Fruit fly (Drosophila melanogaster) whole organism, embryonic: ENCODE data around the gene DENR.
A peak's percentile ranks its signal among the peaks of the same experiment; 100 is the strongest.

Experiments
- Aef1 ChIP-seq: fragments of 200-800 bp; sonication (Bioruptor generic); IDR thresholded peaks from 3 replicates; pipeline ENCODE4 v1.3.6; 2022; ENCODE audit warnings: missing biosample characterization, missing genetic modification characterization
- B-H1 ChIP-seq: fragments of 200-800 bp; sonication (Bioruptor generic); IDR thresholded peaks from 3 replicates; pipeline ENCODE4 v1.3.6; 2022; ENCODE audit warnings: missing biosample characterization, missing genetic modification characterization
- Bgb ChIP-seq: fragments of 200-800 bp; sonication (Bioruptor generic); IDR thresholded peaks from 2 replicates; pipeline ENCODE4 v1.3.6; 2022; ENCODE audit warnings: missing biosample characterization, missing genetic modification characterization; ENCODE audit not compliant: partially characterized antibody
- Blimp-1 ChIP-seq: fragments of 200-800 bp; sonication (Bioruptor generic); optimal IDR thresholded peaks from 3 replicates; lab custom pipeline; 2018; ENCODE audit warnings: missing biosample characterization, missing genetic modification characterization, mild to moderate bottlenecking, moderate library complexity, missing genetic modification reagents
- CG12236 ChIP-seq: fragments of 200-800 bp; sonication (Bioruptor generic); optimal IDR thresholded peaks from 2 replicates; lab custom pipeline; 2016; ENCODE audit warnings: missing biosample characterization, missing genetic modification characterization
- CG14667 ChIP-seq: fragments of 200-800 bp; sonication (Bioruptor generic); IDR thresholded peaks from 2 replicates; pipeline ENCODE4 v1.3.6; 2022; ENCODE audit warnings: missing biosample characterization, missing genetic modification characterization
- CG17612 ChIP-seq: fragments of 200-800 bp; sonication (Bioruptor generic); IDR thresholded peaks from 2 replicates; pipeline ENCODE4 v1.3.6; 2022; ENCODE audit warnings: missing biosample characterization, missing genetic modification characterization
- CG2199 ChIP-seq: fragments of 200-800 bp; sonication (Bioruptor generic); IDR thresholded peaks from 3 replicates; pipeline ENCODE4 v1.3.6; 2022; ENCODE audit warnings: missing biosample characterization, missing genetic modification characterization
- CG32532 ChIP-seq: fragments of 200-800 bp; sonication (Bioruptor generic); IDR thresholded peaks from 2 replicates; pipeline ENCODE4 v1.3.6; 2022; ENCODE audit warnings: missing biosample characterization, missing genetic modification characterization
- CG34422 ChIP-seq: fragments of 200-800 bp; sonication (Bioruptor generic); IDR thresholded peaks from 3 replicates; pipeline ENCODE4 v1.3.6; 2022; ENCODE audit warnings: missing biosample characterization, missing genetic modification characterization
- CG3838 ChIP-seq: fragments of 200-800 bp; sonication (Bioruptor generic); optimal IDR thresholded peaks from 3 replicates; lab custom pipeline; 2016; ENCODE audit warnings: missing biosample characterization, missing genetic modification characterization
- CG5953 ChIP-seq: fragments of 200-800 bp; sonication (Bioruptor generic); IDR thresholded peaks from 2 replicates; pipeline ENCODE4 v1.3.6; 2022; ENCODE audit warnings: missing biosample characterization, missing genetic modification characterization
- CG6689 ChIP-seq: fragments of 200-800 bp; sonication (Bioruptor generic); IDR thresholded peaks from 2 replicates; pipeline ENCODE4 v1.3.6; 2022; ENCODE audit warnings: missing biosample characterization, missing genetic modification characterization
- CG6813 ChIP-seq: fragments of 200-800 bp; sonication (Bioruptor generic); optimal IDR thresholded peaks from 2 replicates; lab custom pipeline; 2017; ENCODE audit warnings: missing biosample characterization, missing genetic modification characterization, mild to moderate bottlenecking, moderate library complexity, missing genetic modification reagents
- CG7786 ChIP-seq: fragments of 200-800 bp; sonication (Bioruptor generic); optimal IDR thresholded peaks from 2 replicates; lab custom pipeline; 2016; ENCODE audit warnings: missing biosample characterization, missing genetic modification characterization
- CG8290 ChIP-seq, 3 experiments: fragments of 200-800 bp; sonication (Bioruptor generic); optimal IDR thresholded peaks; 2 replicates each; lab custom pipeline; 2016 to 2019; ENCODE audit warnings: missing biosample characterization in 3 of 3, missing genetic modification characterization in 3 of 3, mild to moderate bottlenecking in 2 of 3, moderate library complexity in 1 of 3
- CG8924 ChIP-seq: fragments of 200-800 bp; optimal IDR thresholded peaks from 3 replicates; lab custom pipeline; 2019; ENCODE audit warnings: missing biosample characterization, mild to moderate bottlenecking, missing genetic modification characterization, moderate library complexity
- CG9609 ChIP-seq: fragments of 200-800 bp; sonication (Bioruptor generic); optimal IDR thresholded peaks from 3 replicates; lab custom pipeline; 2016; ENCODE audit warnings: missing biosample characterization, missing genetic modification characterization
- Dll ChIP-seq: fragments of 200-800 bp; sonication (Bioruptor generic); IDR thresholded peaks from 4 replicates; pipeline ENCODE4 v1.3.6; 2022; ENCODE audit warnings: missing biosample characterization, missing genetic modification characterization; ENCODE audit not compliant: partially characterized antibody
- GATAe ChIP-seq: fragments of 200-800 bp; sonication (Bioruptor generic); conservative IDR thresholded peaks from 2 replicates; pipeline ENCODE4 v1.3.6; 2022; ENCODE audit warnings: missing biosample characterization, missing genetic modification characterization
- HHEX ChIP-seq: fragments of 200-800 bp; sonication (Bioruptor generic); optimal IDR thresholded peaks from 3 replicates; lab custom pipeline; 2017; ENCODE audit warnings: missing biosample characterization, mild to moderate bottlenecking, missing genetic modification characterization, missing genetic modification reagents
- Hr3 ChIP-seq: fragments of 200-800 bp; sonication (Bioruptor generic); optimal IDR thresholded peaks from 3 replicates; lab custom pipeline; 2016; ENCODE audit warnings: missing biosample characterization, missing genetic modification characterization
- Hr51 ChIP-seq, 2 experiments: fragments of 200-800 bp; sonication (Bioruptor generic); optimal IDR thresholded peaks; 2 replicates in 1 of 2; 3 replicates in 1 of 2; lab custom pipeline; 2016 to 2018; ENCODE audit warnings: missing biosample characterization in 2 of 2, missing genetic modification characterization in 2 of 2, mild to moderate bottlenecking in 1 of 2, moderate library complexity in 1 of 2
- Hr78 ChIP-seq, 2 experiments: fragments of 200-800 bp in 1 of 2; fragments of >200 bp in 1 of 2; sonication (Bioruptor generic) in 1 of 2; optimal IDR thresholded peaks; 2 replicates each; lab custom pipeline; 2017 to 2019; ENCODE audit warnings: missing biosample characterization in 2 of 2, missing genetic modification characterization in 2 of 2, mild to moderate bottlenecking in 1 of 2, moderate library complexity in 1 of 2
- Med ChIP-seq: fragments of 200-800 bp; sonication (Bioruptor generic); peaks from one replicate; lab custom pipeline; 2016; ENCODE audit warnings: missing biosample characterization, missing genetic modification characterization, mild to moderate bottlenecking, inconsistent platforms, moderate library complexity
- Nf-YC ChIP-seq: fragments of 200-800 bp; optimal IDR thresholded peaks from 3 replicates; lab custom pipeline; 2019; ENCODE audit warnings: missing biosample characterization, mild to moderate bottlenecking, missing genetic modification characterization, moderate library complexity
- Poxn ChIP-seq: fragments of 200-800 bp; sonication (Bioruptor generic); IDR thresholded peaks from 2 replicates; pipeline ENCODE4 v1.3.6; 2022; ENCODE audit warnings: missing biosample characterization, missing genetic modification characterization
- Ptx1 ChIP-seq: fragments of 200-800 bp; sonication (Bioruptor generic); IDR thresholded peaks from 2 replicates; pipeline ENCODE4 v1.3.6; 2022; ENCODE audit warnings: missing biosample characterization, missing genetic modification characterization
- Six4 ChIP-seq: fragments of 200-800 bp; sonication (Bioruptor generic); optimal IDR thresholded peaks from 2 replicates; lab custom pipeline; 2016; ENCODE audit warnings: missing biosample characterization, missing genetic modification characterization
- Sry-δ ChIP-seq: fragments of 200-800 bp; sonication (Bioruptor generic); optimal IDR thresholded peaks from 2 replicates; lab custom pipeline; 2016; ENCODE audit warnings: missing biosample characterization, missing genetic modification characterization
- Vsx1 ChIP-seq: fragments of 200-800 bp; sonication (Bioruptor generic); optimal IDR thresholded peaks from 2 replicates; lab custom pipeline; 2017; ENCODE audit warnings: missing biosample characterization, mild to moderate bottlenecking, missing genetic modification characterization, missing genetic modification reagents
- az2 ChIP-seq: fragments of 200-800 bp; sonication (Bioruptor generic); optimal IDR thresholded peaks from 3 replicates; lab custom pipeline; 2016; ENCODE audit warnings: missing biosample characterization, missing genetic modification characterization
- br ChIP-seq: fragments of >200 bp; optimal IDR thresholded peaks from 2 replicates; lab custom pipeline; 2017
- crp ChIP-seq, 2 experiments: fragments of 200-800 bp; sonication (Bioruptor generic); optimal IDR thresholded peaks; 2 replicates in 1 of 2; 3 replicates in 1 of 2; lab custom pipeline; 2017; ENCODE audit warnings: missing biosample characterization in 2 of 2, missing genetic modification characterization in 2 of 2, mild to moderate bottlenecking in 1 of 2, moderate library complexity in 1 of 2
- dm ChIP-seq: fragments of 200-800 bp; sonication (Bioruptor generic); optimal IDR thresholded peaks from 3 replicates; lab custom pipeline; 2016; ENCODE audit warnings: missing biosample characterization, missing genetic modification characterization
- dysf ChIP-seq: fragments of 200-800 bp; sonication (Bioruptor generic); IDR thresholded peaks from 3 replicates; pipeline ENCODE4 v1.3.6; 2022; ENCODE audit warnings: missing biosample characterization, missing genetic modification characterization
- exex ChIP-seq: fragments of 200-800 bp; sonication (Bioruptor generic); optimal IDR thresholded peaks from 4 replicates; lab custom pipeline; 2018; ENCODE audit warnings: missing biosample characterization, mild to moderate bottlenecking, missing genetic modification characterization, moderate library complexity
- inv ChIP-seq: fragments of 200-800 bp; sonication (Bioruptor generic); IDR thresholded peaks from 2 replicates; pipeline ENCODE4 v1.3.6; 2022; ENCODE audit warnings: missing biosample characterization, missing genetic modification characterization; ENCODE audit not compliant: partially characterized antibody
- jigr1 ChIP-seq: fragments of 200-800 bp; sonication (Bioruptor generic); IDR thresholded peaks from 3 replicates; pipeline ENCODE4 v1.3.6; 2022; ENCODE audit warnings: missing biosample characterization, missing genetic modification characterization
- lab ChIP-seq: fragments of 200-800 bp; sonication (Bioruptor generic); optimal IDR thresholded peaks from 3 replicates; lab custom pipeline; 2017; ENCODE audit warnings: missing biosample characterization, missing genetic modification characterization, mild to moderate bottlenecking, moderate library complexity, missing genetic modification reagents
- org-1 ChIP-seq: fragments of 200-800 bp; sonication (Bioruptor generic); optimal IDR thresholded peaks from 2 replicates; lab custom pipeline; 2017; ENCODE audit warnings: missing biosample characterization, missing genetic modification characterization
- pum ChIP-seq: fragments of 200-800 bp; sonication (Bioruptor generic); optimal IDR thresholded peaks from 2 replicates; lab custom pipeline; 2016; ENCODE audit warnings: missing biosample characterization, missing genetic modification characterization
- sd ChIP-seq: fragments of 200-800 bp; sonication (Bioruptor generic); optimal IDR thresholded peaks from 3 replicates; lab custom pipeline; 2018; ENCODE audit warnings: missing biosample characterization, mild to moderate bottlenecking, missing genetic modification characterization, moderate library complexity
- sqz ChIP-seq: fragments of 200-800 bp; sonication (Bioruptor generic); optimal IDR thresholded peaks from 3 replicates; lab custom pipeline; 2018; ENCODE audit warnings: missing biosample characterization, mild to moderate bottlenecking, missing genetic modification characterization
- toy ChIP-seq: fragments of 200-800 bp; sonication (Bioruptor generic); IDR thresholded peaks from 2 replicates; pipeline ENCODE4 v1.3.6; 2022; ENCODE audit warnings: missing biosample characterization, missing genetic modification characterization
- ttk ChIP-seq: fragments of 200-800 bp; sonication (Bioruptor generic); IDR thresholded peaks from 2 replicates; pipeline ENCODE4 v2.1.2; 2022; ENCODE audit warnings: missing biosample characterization, missing genetic modification characterization
- unpg ChIP-seq: fragments of 200-800 bp; sonication (Bioruptor generic); optimal IDR thresholded peaks from 3 replicates; lab custom pipeline; 2018; ENCODE audit warnings: missing biosample characterization, mild to moderate bottlenecking, missing genetic modification characterization, moderate library complexity
- vnd ChIP-seq: fragments of 200-800 bp; sonication (Bioruptor generic); IDR thresholded peaks from 3 replicates; pipeline ENCODE4 v1.3.6; 2022; ENCODE audit warnings: missing biosample characterization, missing genetic modification characterization; ENCODE audit not compliant: partially characterized antibody
- zf30C ChIP-seq: fragments of 200-800 bp; sonication (Bioruptor generic); optimal IDR thresholded peaks from 3 replicates; lab custom pipeline; 2018; ENCODE audit warnings: missing biosample characterization, mild to moderate bottlenecking, missing genetic modification characterization
- zfh2 ChIP-seq: fragments of 200-800 bp; sonication (Bioruptor generic); optimal IDR thresholded peaks from 2 replicates; lab custom pipeline; 2016; ENCODE audit warnings: missing biosample characterization, missing genetic modification characterization

The DENR gene

DNA sequence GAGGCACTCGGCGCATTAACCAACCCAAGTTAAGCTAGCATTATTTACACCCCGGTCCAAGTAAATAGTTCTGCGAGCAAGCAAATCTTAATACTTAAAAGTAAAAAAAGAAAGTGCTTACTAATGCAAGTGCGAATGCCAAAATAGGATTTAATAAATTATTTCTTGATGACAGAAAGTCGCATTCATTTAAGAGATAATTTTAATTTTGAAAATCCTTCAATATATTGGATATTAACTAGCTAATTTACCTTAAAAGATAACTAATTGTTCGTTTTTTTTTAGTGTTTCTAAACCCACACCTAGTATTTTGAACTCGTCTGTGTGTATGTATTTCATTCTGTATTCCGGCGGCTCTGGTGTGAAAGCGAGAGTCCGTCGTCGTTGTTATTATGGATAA lies 31.6 kb downstream of the DENR start (continued):
- TF ChIP-seq sqz (GFP tag; lab: Kevin White, UChicago) (no peak), br (lab: Kevin White, UChicago) (no peak), Poxn (GFP tag; lab: Robert Waterston, UW) (no peak), CG17612 (GFP tag; lab: Robert Waterston, UW) (no peak), CG14667 (GFP tag; lab: Robert Waterston, UW) (0 out of 2 replicates have a peak, but pooled peaks have one; percentile 30), Sry-δ (GFP tag; lab: Kevin White, UChicago) (no peak), toy (GFP tag; lab: Robert Waterston, UW) (no peak), Bgb (GFP tag; lab: Robert Waterston, UW) (no peak), Nf-YC (tag; lab: Kevin White, UChicago) (peak; percentile 14), dysf (peak; percentile 62; the same call in 2 of the 3 replicates), Hr3 (peak; percentile 29), unpg (peak; percentile 73), crp (GFP tag; optimal IDR thresholded peaks at IDR 0.05; lab: Kevin White, UChicago) (no peak), Hr51 (GFP tag; optimal IDR thresholded peaks at IDR 0.05; lab: Kevin White, UChicago) (peak in 1 of 2 experiments; percentile 80), Med (GFP tag; lab: Kevin White, UChicago) (no peak), CG12236 (GFP tag; lab: Kevin White, UChicago) (no peak), GATAe (GFP tag; lab: Robert Waterston, UW) (no peak), CG5953 (GFP tag; lab: Robert Waterston, UW) (no peak), Aef1 (no peak), Vsx1 (GFP tag; lab: Kevin White, UChicago) (peak; percentile 31), zfh2 (GFP tag; lab: Kevin White, UChicago) (no peak), az2 (GFP tag; lab: Kevin White, UChicago) (peak; percentile 35), CG32532 (no peak), sd (tag; lab: Kevin White, UChicago) (no peak), HHEX (GFP tag; lab: Kevin White, UChicago) (peak; percentile 1), CG7786 (GFP tag; lab: Kevin White, UChicago) (no peak), dm (no peak), CG34422 (GFP tag; lab: Robert Waterston, UW) (0 out of 3 replicates have a peak, but pooled peaks have one; percentile 28), Blimp-1 (GFP tag; lab: Kevin White, UChicago) (peak; percentile 86), CG3838 (GFP tag; lab: Kevin White, UChicago) (no peak), exex (tag; lab: Kevin White, UChicago) (no peak), vnd (no peak), inv (GFP tag; lab: Robert Waterston, UW) (no peak), Dll (GFP tag; lab: Robert Waterston, UW) (no peak), CG8290 (GFP tag; optimal IDR thresholded peaks at IDR 0.05; lab: Kevin White, UChicago) (no peak), CG8290 (tag; optimal IDR thresholded peaks at IDR 0.05; lab: Kevin White, UChicago) (no peak), ttk (GFP tag; lab: Robert Waterston, UW) (peak; percentile 47; the same call in 1 of the 2 replicates), jigr1 (GFP tag; lab: Robert Waterston, UW) (no peak), Six4 (GFP tag; lab: Kevin White, UChicago) (no peak), B-H1 (GFP tag; lab: Robert Waterston, UW) (0 out of 3 replicates have a peak, but pooled peaks have one; percentile 10), Ptx1 (GFP tag; lab: Robert Waterston, UW) (peak; percentile 65; the same call in 1 of the 2 replicates), CG6813 (no peak), CG8924 (tag; lab: Kevin White, UChicago) (peak; percentile 43), pum (GFP tag; lab: Kevin White, UChicago) (no peak), CG6689 (peak; percentile 49; the same call in 1 of the 2 replicates), CG2199 (GFP tag; lab: Robert Waterston, UW) (no peak), CG9609 (GFP tag; lab: Kevin White, UChicago) (no peak), lab (GFP tag; lab: Kevin White, UChicago) (peak; percentile 57), Hr78 (GFP tag; optimal IDR thresholded peaks at IDR 0.05; lab: Kevin White, UChicago) (peak in 1 of 2 experiments; percentile 7), zf30C (no peak), org-1 (GFP tag; lab: Kevin White, UChicago) (peak; percentile 52)
